Fruit fly (Drosophila melanogaster): ENCODE results near the gene CG44476.
A peak's percentile ranks its signal among the peaks of the same experiment; 100 is the strongest.

CG44476 gene

DNA sequence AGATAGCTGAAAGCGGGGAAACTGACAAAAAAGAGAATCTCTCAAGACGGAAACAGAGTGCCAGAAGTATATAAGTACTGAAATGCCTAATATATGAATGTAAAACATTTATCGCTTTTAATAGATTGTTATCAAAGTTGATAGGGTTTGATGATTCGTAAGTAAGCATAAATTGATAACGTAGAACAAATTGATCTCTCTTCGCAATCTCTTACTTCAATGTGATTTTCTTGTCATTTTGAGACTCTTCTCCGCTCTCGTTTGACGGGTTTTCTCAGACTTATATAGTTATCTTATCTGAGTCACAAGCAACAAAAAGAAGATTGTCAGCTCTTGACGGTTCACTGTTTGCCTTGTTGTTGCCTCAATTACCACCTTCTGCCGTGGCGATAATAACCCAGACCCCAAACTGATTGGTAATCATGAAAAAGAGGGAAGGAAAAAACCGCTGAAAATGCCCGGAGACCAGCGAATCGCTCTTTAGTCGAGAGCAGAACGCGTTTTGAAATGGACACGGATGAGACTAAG, 1.3 kb upstream of the CG44476 start, which contains the start of gene CG15152:
TSS of gene CG15152 (plus strand) at position 372 of the 528 bp plus-strand sequence.
- TF ChIP-seq CG10348 (GFP tag; IDR thresholded peaks at IDR 0.05) (0 out of 2 replicates have a peak, but pooled peaks have one; percentile 14), fd96Ca (GFP tag; IDR thresholded peaks at IDR 0.05) (no peak)

DNA sequence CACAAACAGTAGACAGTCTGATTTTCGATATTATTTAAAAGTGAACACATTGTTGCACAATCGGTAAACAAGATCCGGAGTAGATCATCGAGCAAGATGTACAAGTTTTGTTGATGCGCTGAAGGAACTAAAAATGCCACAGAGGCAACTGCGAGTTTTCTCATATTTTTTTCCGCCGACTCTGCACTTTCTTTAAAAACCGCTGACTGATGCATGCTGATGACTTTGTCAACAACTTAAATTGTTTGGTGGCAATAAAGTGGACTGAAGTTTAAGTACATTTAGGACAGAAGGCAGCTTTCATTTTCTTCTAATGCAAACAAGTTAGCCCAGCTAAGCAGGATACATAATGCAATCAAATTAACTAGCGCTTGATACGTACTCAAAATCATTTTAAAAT, 544 bp downstream of the CG44476 start:
- TF ChIP-seq CG14655 (GFP tag; optimal IDR thresholded peaks at IDR 0.05): no peak
- no peak for TF ChIP-seq fd96Ca (GFP tag; IDR thresholded peaks at IDR 0.05)
- no peak for TF ChIP-seq CG34367 (tag; optimal IDR thresholded peaks at IDR 0.05)
- TF ChIP-seq EcR (GFP tag; optimal IDR thresholded peaks at IDR 0.05): no peak
- TF ChIP-seq CG10348 (GFP tag; IDR thresholded peaks at IDR 0.05): no peak
- no peak for TF ChIP-seq CG17806 (tag; optimal IDR thresholded peaks at IDR 0.05)
- TF ChIP-seq Pif1A (GFP tag; optimal IDR thresholded peaks at IDR 0.05): no peak
- no peak for TF ChIP-seq D1 (tag; optimal IDR thresholded peaks at IDR 0.05)
- TF ChIP-seq CG8301 (tag; optimal IDR thresholded peaks at IDR 0.05): no peak
- TF ChIP-seq gl (tag; optimal IDR thresholded peaks at IDR 0.05): no peak
- TF ChIP-seq CG4496 (GFP tag; IDR thresholded peaks at IDR 0.05): no peak
- no peak for TF ChIP-seq CG8159 (tag; optimal IDR thresholded peaks at IDR 0.05)
- no peak for TF ChIP-seq Snoo (tag; optimal IDR thresholded peaks at IDR 0.05)
- TF ChIP-seq CG15710 (tag; optimal IDR thresholded peaks at IDR 0.05): no peak
- no peak for TF ChIP-seq rn (GFP tag; IDR thresholded peaks at IDR 0.05)
- no peak for TF ChIP-seq Pif1B (GFP tag; optimal IDR thresholded peaks at IDR 0.05)

DNA sequence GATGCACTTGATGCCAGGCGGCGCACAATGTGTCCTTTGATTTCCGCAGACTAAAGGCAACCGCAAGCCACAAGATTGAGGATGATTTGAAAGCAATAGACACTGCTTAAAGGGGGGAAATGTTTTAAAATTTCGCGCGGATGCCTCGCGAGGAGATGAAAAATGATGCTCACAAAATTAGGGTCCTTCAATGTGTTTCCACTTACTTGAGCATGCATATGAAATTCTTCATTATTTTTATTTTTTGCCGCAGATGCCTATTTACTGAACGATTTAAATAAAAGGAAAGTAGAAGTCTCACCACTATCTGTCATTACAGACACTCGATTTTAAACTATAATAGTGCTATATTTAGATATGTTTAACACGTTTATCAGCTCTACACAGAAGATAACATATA, 16.7 kb downstream of the CG44476 start, which contains the start of gene Slc25A46b:
TSS of gene Slc25A46b (plus strand) at position 301 of the 400 bp plus-strand sequence.
- TF ChIP-seq Pif1A (GFP tag; optimal IDR thresholded peaks at IDR 0.05) (no peak), CG8301 (tag; optimal IDR thresholded peaks at IDR 0.05) (no peak), Pif1B (GFP tag; optimal IDR thresholded peaks at IDR 0.05) (no peak), CG17806 (tag; optimal IDR thresholded peaks at IDR 0.05) (no peak), CG15710 (tag; optimal IDR thresholded peaks at IDR 0.05) (no peak), CG9948 (tag; optimal IDR thresholded peaks at IDR 0.05) (no peak), CG4496 (GFP tag; IDR thresholded peaks at IDR 0.05) (no peak), CG12605 (GFP tag; IDR thresholded peaks at IDR 0.05) (no peak), Snoo (tag; optimal IDR thresholded peaks at IDR 0.05) (no peak), gl (tag; optimal IDR thresholded peaks at IDR 0.05) (no peak), Ets98B (GFP tag; IDR thresholded peaks at IDR 0.05) (no peak), CG34367 (tag; optimal IDR thresholded peaks at IDR 0.05) (no peak), fd96Ca (GFP tag; IDR thresholded peaks at IDR 0.05) (no peak), D1 (tag; optimal IDR thresholded peaks at IDR 0.05) (no peak), CG32121 (GFP tag; IDR thresholded peaks at IDR 0.05) (no peak), CG10348 (GFP tag; IDR thresholded peaks at IDR 0.05) (no peak)

DNA sequence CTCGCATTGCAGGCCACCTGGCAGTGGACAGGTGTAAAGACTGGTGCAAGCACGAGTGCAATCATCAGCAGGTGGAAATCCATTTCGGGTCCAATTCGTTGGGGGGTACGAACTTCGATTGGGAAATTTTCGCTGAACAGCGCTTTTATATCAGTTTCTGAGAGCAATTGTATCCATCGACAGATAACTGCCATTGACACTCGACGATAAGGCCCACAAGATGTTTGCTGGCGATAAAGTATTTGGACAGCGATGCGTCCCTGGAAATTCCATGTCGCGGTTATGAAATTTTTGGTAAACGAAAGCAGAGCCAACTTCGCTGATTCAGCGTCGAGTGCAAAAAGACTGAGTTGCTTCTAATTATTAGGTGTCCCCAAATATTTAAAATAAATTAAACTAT, 20.8 kb downstream of the CG44476 start, which contains the start of gene CG15153:
TSS of gene CG15153 (minus strand) at position 101 of the 400 bp plus-strand sequence.
- TF ChIP-seq D1 (tag; optimal IDR thresholded peaks at IDR 0.05): no peak
- no peak for TF ChIP-seq Ets98B (GFP tag; IDR thresholded peaks at IDR 0.05)
- no peak for TF ChIP-seq CG17806 (tag; optimal IDR thresholded peaks at IDR 0.05)
- no peak for TF ChIP-seq CG34367 (tag; optimal IDR thresholded peaks at IDR 0.05)
- no peak for TF ChIP-seq CG13204 (GFP tag; optimal IDR thresholded peaks at IDR 0.05)
- no peak for TF ChIP-seq CG32121 (GFP tag; IDR thresholded peaks at IDR 0.05)
- TF ChIP-seq CG12605 (GFP tag; IDR thresholded peaks at IDR 0.05): no peak
- no peak for TF ChIP-seq CG10348 (GFP tag; IDR thresholded peaks at IDR 0.05)
- no peak for TF ChIP-seq Pif1B (GFP tag; optimal IDR thresholded peaks at IDR 0.05)
- no peak for TF ChIP-seq Snoo (tag; optimal IDR thresholded peaks at IDR 0.05)
- TF ChIP-seq rn (GFP tag; IDR thresholded peaks at IDR 0.05): no peak
- TF ChIP-seq CG8301 (tag; optimal IDR thresholded peaks at IDR 0.05): no peak
- TF ChIP-seq fd96Ca (GFP tag; IDR thresholded peaks at IDR 0.05): no peak
- no peak for TF ChIP-seq CG15710 (tag; optimal IDR thresholded peaks at IDR 0.05)
- TF ChIP-seq EcR (GFP tag; optimal IDR thresholded peaks at IDR 0.05): no peak
- TF ChIP-seq CG8159 (tag; optimal IDR thresholded peaks at IDR 0.05): no peak
- TF ChIP-seq Pif1A (GFP tag; optimal IDR thresholded peaks at IDR 0.05): no peak
- no peak for TF ChIP-seq CG14655 (GFP tag; optimal IDR thresholded peaks at IDR 0.05)

DNA sequence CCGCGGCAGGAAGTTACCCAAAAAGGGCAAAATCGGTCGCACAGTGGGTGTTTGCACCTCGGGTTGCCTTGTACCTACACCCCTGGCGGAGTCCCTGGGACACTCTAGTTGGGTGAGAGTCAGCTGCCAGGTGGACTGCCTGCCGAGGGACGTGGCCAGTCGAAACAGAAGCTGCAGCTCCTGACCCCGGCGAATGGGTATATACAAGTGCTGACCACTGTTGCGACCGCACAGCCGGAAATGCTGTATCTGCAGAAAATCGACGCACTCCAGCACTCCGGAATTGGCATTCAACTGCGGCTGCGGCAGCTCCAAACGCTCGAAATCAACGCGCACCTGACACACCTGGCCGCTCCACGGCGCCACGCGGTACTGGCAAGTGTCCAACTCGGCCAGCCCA, 21.3 kb downstream of the CG44476 start:
- TF ChIP-seq CG10348 (GFP tag; IDR thresholded peaks at IDR 0.05) (no peak), CG4496 (GFP tag; IDR thresholded peaks at IDR 0.05) (no peak), CG15710 (tag; optimal IDR thresholded peaks at IDR 0.05) (no peak), rn (GFP tag; IDR thresholded peaks at IDR 0.05) (no peak), CG34367 (tag; optimal IDR thresholded peaks at IDR 0.05) (no peak), Pif1A (GFP tag; optimal IDR thresholded peaks at IDR 0.05) (no peak), Snoo (tag; optimal IDR thresholded peaks at IDR 0.05) (no peak), gl (tag; optimal IDR thresholded peaks at IDR 0.05) (no peak), CG8159 (tag; optimal IDR thresholded peaks at IDR 0.05) (no peak), CG9948 (tag; optimal IDR thresholded peaks at IDR 0.05) (no peak), CG12605 (GFP tag; IDR thresholded peaks at IDR 0.05) (no peak), CG8301 (tag; optimal IDR thresholded peaks at IDR 0.05) (no peak), CG14655 (GFP tag; optimal IDR thresholded peaks at IDR 0.05) (no peak)

DNA sequence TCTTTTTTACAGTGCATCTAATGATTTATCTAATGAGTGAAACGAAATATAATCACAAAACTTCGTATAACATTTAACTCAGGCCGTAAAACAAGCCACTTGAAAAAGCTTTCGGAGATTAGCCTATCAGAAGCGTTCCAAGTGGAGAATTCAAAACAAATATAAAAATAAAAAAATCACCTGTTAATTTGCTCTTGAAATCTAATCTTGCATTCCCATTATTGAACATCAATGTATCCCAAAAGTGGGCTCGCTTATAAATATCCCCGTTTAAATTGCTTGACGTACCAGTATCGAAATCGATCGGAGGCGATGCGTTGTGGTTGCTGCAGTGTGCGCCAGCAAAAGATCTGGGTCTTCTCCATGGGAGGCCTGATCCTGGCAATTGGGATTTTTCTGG, 29.0 kb downstream of the CG44476 start, which contains the start of gene CG31741:
TSS of gene CG31741 (plus strand) at position 301 of the 400 bp plus-strand sequence.
- TF ChIP-seq CG32121 (GFP tag; IDR thresholded peaks at IDR 0.05) (no peak), CG14655 (GFP tag; optimal IDR thresholded peaks at IDR 0.05) (no peak), CG4496 (GFP tag; IDR thresholded peaks at IDR 0.05) (no peak), CG8159 (tag; optimal IDR thresholded peaks at IDR 0.05) (no peak), D1 (tag; optimal IDR thresholded peaks at IDR 0.05) (no peak)

Data from whole organism, pupa.